Worm (Caenorhabditis elegans) whole organism, L4/young adult: ENCODE measurements around the gene F44E7.9.
"Not testable (repeated sequence)": the region's sequence is repeated elsewhere in the genome, so short reads cannot be mapped to it uniquely, and the experiment has no call there.

Source experiments
- W03F9.2 ChIP-seq: fragments of 150-350 bp; optimal IDR thresholded peaks from 2 replicates; lab custom pipeline; 2014; ENCODE audit warnings: missing biosample characterization, missing genetic modification characterization
- dao-5 ChIP-seq: sonication (generic microtip); optimal IDR thresholded peaks from 2 replicates; lab custom pipeline; 2016; ENCODE audit warnings: missing genotype, missing genetic modification characterization, moderate library complexity, missing compliant biosample characterization
- him-1 ChIP-seq: sonication (generic microtip); optimal IDR thresholded peaks from 2 replicates; lab custom pipeline; 2016; ENCODE audit warnings: missing genotype, missing genetic modification reagents, missing genetic modification characterization, missing compliant biosample characterization

F44E7.9 gene

ce11 chrV:5790497-5791280 is at the start of gene F44E7.9, which contains the start of gene nhr-142:
TSS of gene F44E7.9 (plus strand) at chrV:5791230.
TSS of gene nhr-142 (minus strand) at chrV:5790553.
- no peak for TF ChIP-seq dao-5
- TF ChIP-seq W03F9.2 (tag; lab: Kevin White, UChicago) = peak; percentile 90
- TF ChIP-seq him-1 (tag; lab: Kevin White, UChicago) = peak; percentile 69

- TF ChIP-seq dao-5 = no peak
- TF ChIP-seq W03F9.2 (tag; lab: Kevin White, UChicago) = no peak
- no peak for TF ChIP-seq him-1 (tag; lab: Kevin White, UChicago)
These were observed 49.8 kb upstream of the F44E7.9 start for ce11 chrV:5741237-5741636.

- TF ChIP-seq dao-5 = no peak
- no peak for TF ChIP-seq him-1 (tag; lab: Kevin White, UChicago)
- TF ChIP-seq W03F9.2 (tag; lab: Kevin White, UChicago) = no peak
These were observed 44.8 kb upstream of the F44E7.9 start for ce11 chrV:5746237-5746636.

ce11 chrV:5747519-5747918 is 43.5 kb upstream of the F44E7.9 start, which contains the start of gene acds-10:
TSS of gene acds-10 (plus strand) at chrV:5747819.
- TF ChIP-seq W03F9.2 (tag; lab: Kevin White, UChicago) (no peak), him-1 (tag; lab: Kevin White, UChicago) (no peak)

ce11 chrV:5753432-5753831 is 37.6 kb upstream of the F44E7.9 start, which contains the start of gene pgph-1:
TSS of gene pgph-1 (minus strand) at chrV:5753532.
- TF ChIP-seq him-1 (tag; lab: Kevin White, UChicago) (no peak), dao-5 (no peak), W03F9.2 (tag; lab: Kevin White, UChicago) (no peak)

ce11 chrV:5755203-5755693 is 35.8 kb upstream of the F44E7.9 start, which contains the start of gene K09H11.11:
TSS of gene K09H11.11 (minus strand) at chrV:5755253.
- not testable (repeated sequence) for TF ChIP-seq W03F9.2 (tag; lab: Kevin White, UChicago); him-1 (tag; lab: Kevin White, UChicago); dao-5

ce11 chrV:5756193-5756592 is 34.8 kb upstream of the F44E7.9 start, which contains the start of gene C53A3.3:
TSS of gene C53A3.3 (plus strand) at chrV:5756493.
- no peak for TF ChIP-seq W03F9.2 (tag; lab: Kevin White, UChicago)
- no peak for TF ChIP-seq dao-5
- TF ChIP-seq him-1 (tag; lab: Kevin White, UChicago) = no peak

- TF ChIP-seq him-1 (tag; lab: Kevin White, UChicago) (no peak), dao-5 (no peak), W03F9.2 (tag; lab: Kevin White, UChicago) (no peak)
These were observed 32.2 kb upstream of the F44E7.9 start, which contains the start of gene C53A3.4 for ce11 chrV:5758780-5759179. TSS of gene C53A3.4 (minus strand) at chrV:5758880.

- TF ChIP-seq him-1 (tag; lab: Kevin White, UChicago) (no peak), W03F9.2 (tag; lab: Kevin White, UChicago) (no peak), dao-5 (no peak)
These were observed 30.9 kb upstream of the F44E7.9 start, which contains the start of gene C53A3.1 for ce11 chrV:5760132-5760531. TSS of gene C53A3.1 (minus strand) at chrV:5760232.

- TF ChIP-seq dao-5 (no peak), W03F9.2 (tag; lab: Kevin White, UChicago) (peak; percentile 25), him-1 (tag; lab: Kevin White, UChicago) (no peak)
These were observed 27.2 kb upstream of the F44E7.9 start, which contains the start of gene pgph-3 for ce11 chrV:5763787-5764186. TSS of gene pgph-3 (minus strand) at chrV:5763846.

ce11 chrV:5765081-5765480 is 25.9 kb upstream of the F44E7.9 start, which contains the start of gene pgph-2:
TSS of gene pgph-2 (plus strand) at chrV:5765127.
- TF ChIP-seq W03F9.2 (tag; lab: Kevin White, UChicago) (no peak), dao-5 (no peak), him-1 (tag; lab: Kevin White, UChicago) (no peak)

- TF ChIP-seq dao-5 = no peak
- no peak for TF ChIP-seq W03F9.2 (tag; lab: Kevin White, UChicago)
- no peak for TF ChIP-seq him-1 (tag; lab: Kevin White, UChicago)
These were observed 22.7 kb upstream of the F44E7.9 start for ce11 chrV:5768292-5768695.

- TF ChIP-seq W03F9.2 (tag; lab: Kevin White, UChicago) (no peak), dao-5 (no peak), him-1 (tag; lab: Kevin White, UChicago) (no peak)
These were observed 21.5 kb upstream of the F44E7.9 start for ce11 chrV:5769500-5769899.

- TF ChIP-seq him-1 (tag; lab: Kevin White, UChicago) (no peak), W03F9.2 (tag; lab: Kevin White, UChicago) (no peak), dao-5 (no peak)
These were observed 21.0 kb upstream of the F44E7.9 start for ce11 chrV:5769999-5770398.
